Fruit fly (Drosophila melanogaster) whole organism: ENCODE measurements around the gene CG45218.

Source experiments
- CG8478 ChIP-seq: fragments of >200 bp; optimal IDR thresholded peaks from 2 replicates; lab custom pipeline; 2018; ENCODE audit warnings: inconsistent platforms
- Dll ChIP-seq: fragments of >200 bp; optimal IDR thresholded peaks from 2 replicates; lab custom pipeline; 2017
- EcR ChIP-seq, 2 experiments: fragments of >200 bp; optimal IDR thresholded peaks; 2 replicates each; lab custom pipeline; 2017; ENCODE audit warnings: missing biosample characterization in 2 of 2, missing genetic modification characterization in 2 of 2, missing genetic modification reagents in 2 of 2
- pan ChIP-seq: fragments of >200 bp; optimal IDR thresholded peaks from 2 replicates; lab custom pipeline; 2017
- psq ChIP-seq: fragments of >200 bp; optimal IDR thresholded peaks from 2 replicates; lab custom pipeline; 2017
- usp ChIP-seq: fragments of >200 bp; optimal IDR thresholded peaks from 2 replicates; lab custom pipeline; 2017; ENCODE audit warnings: missing biosample characterization, missing genetic modification characterization, mixed read lengths

Gene CG45218

DNA sequence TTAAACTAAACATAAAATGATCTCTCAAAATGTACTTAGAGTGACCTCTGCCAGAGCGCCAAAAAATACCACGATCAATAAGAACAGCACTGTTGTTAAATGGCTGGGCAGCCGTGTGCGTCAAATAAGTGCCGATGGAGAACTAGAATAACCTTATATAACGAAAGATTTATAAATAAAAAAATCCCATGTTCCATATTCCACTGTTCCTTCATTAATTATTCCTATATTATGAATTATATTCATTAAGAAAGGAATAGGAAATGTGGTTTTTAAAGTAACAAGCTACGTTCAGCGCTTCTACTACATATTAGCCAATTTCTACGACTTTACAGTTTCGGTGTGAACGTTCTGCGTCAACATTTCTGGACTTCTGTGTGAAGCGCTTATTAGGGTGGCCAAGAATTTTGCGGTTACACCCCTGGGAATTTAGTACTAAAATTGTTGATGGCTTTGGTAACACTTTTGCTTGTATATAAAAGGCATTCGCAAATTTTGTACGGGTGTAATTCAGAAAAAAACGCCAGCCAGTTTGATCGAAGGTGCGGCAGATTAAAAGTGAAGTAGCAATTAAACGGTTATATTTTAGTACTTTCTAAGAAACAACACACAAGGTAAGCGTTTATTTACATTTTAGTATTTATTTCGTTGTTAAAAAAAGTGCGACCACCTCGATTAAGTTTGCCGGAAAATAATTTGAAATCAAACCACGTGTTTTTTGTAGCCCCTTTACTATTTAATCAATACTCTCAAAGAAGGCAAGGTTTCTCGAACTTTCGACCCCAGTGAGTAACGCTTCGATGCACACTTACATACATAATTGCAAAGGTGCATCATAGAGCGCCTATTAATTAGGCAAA, 48.2 kb downstream of the CG45218 start, which contains the start of the genes tefu and Hsc70-4:
Gene tefu (minus strand): TSS at position 51 of the 860 bp plus-strand sequence.
Gene Hsc70-4 (plus strand): TSS at position 502 of the 860 bp plus-strand sequence.
- TF ChIP-seq pan (lab: Kevin White, UChicago): no peak
- no peak for TF ChIP-seq EcR (GFP tag; optimal IDR thresholded peaks at IDR 0.05; lab: Kevin White, UChicago)
- TF ChIP-seq Dll (lab: Kevin White, UChicago): no peak
- TF ChIP-seq CG8478 (lab: Kevin White, UChicago): no peak
- no peak for TF ChIP-seq usp (GFP tag; lab: Kevin White, UChicago)
- no peak for TF ChIP-seq psq (lab: Kevin White, UChicago)
